Worm (Caenorhabditis elegans): Measurements from ENCODE around the gene kbp-2.

ce11 chrIII:4903784-4904183 is at the start of gene kbp-2:
- TF ChIP-seq dao-5 (tag; optimal IDR thresholded peaks at IDR 0.05) (no peak), him-1 (tag; optimal IDR thresholded peaks at IDR 0.05) (no peak), W03F9.2 (tag; optimal IDR thresholded peaks at IDR 0.05) (no peak)

All from whole organism, L4/young adult.